Fruit fly (Drosophila melanogaster): Measurements from ENCODE around the gene Andorra.

DNA sequence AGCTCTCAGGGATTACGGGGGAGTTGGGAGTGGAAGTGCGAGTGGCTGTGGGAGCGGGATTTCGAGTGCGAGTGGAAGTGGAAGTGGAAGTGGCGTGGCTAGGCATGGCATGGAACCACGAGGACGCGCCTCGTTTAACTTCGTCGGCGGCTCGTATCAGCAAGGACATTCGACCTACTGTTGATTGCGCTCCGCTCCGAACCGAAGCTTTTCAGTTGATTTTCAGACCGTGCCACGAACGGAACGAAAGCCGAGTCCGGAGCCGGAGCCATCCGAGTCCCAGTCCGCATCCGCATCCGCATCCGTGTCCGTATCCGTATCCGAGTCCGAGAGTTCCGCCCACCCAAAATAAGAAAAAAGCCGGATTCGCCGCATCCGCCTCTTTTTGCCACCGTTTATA, 6.7 kb upstream of the Andorra start:
- TF ChIP-seq usp (GFP tag; optimal IDR thresholded peaks at IDR 0.05) = no peak
- no peak for TF ChIP-seq EcR (GFP tag; optimal IDR thresholded peaks at IDR 0.05)
- TF ChIP-seq CG8478 (optimal IDR thresholded peaks at IDR 0.05) = no peak
- no peak for TF ChIP-seq Dll (optimal IDR thresholded peaks at IDR 0.05)
- no peak for TF ChIP-seq psq (optimal IDR thresholded peaks at IDR 0.05)

Data from whole organism.